Worm (Caenorhabditis elegans) whole organism, midembryonic: ENCODE data around the gene scl-25.

Experiments
- ref-1 ChIP-seq: fragments of 200-800 bp; sonication (Bioruptor generic); conservative IDR thresholded peaks from 2 replicates; pipeline ENCODE4 v1.3.6; 2022; ENCODE audit warnings: missing genetic modification reagents, missing genetic modification characterization, missing compliant biosample characterization
- ztf-29 ChIP-seq: fragments of 200-800 bp; sonication (Bioruptor generic); IDR thresholded peaks from 2 replicates; pipeline ENCODE4 v1.3.6; 2022; ENCODE audit warnings: missing genetic modification reagents, missing genetic modification characterization, missing compliant biosample characterization

- no peak for TF ChIP-seq ztf-29 (GFP tag; lab: Robert Waterston, UW)
- no peak for TF ChIP-seq ref-1 (GFP tag; lab: Robert Waterston, UW)
Observed at ce11 chrV:17251364-17251961, 26.0 kb downstream of the scl-25 start, which contains the start of gene Y61B8A.6.
